Worm (Caenorhabditis elegans): Measurements from ENCODE around the gene C25F9.9.

- TF ChIP-seq ama-1 (optimal IDR thresholded peaks at IDR 0.05) (no peak), flt-1 (GFP tag; IDR thresholded peaks at IDR 0.05) (no peak), hnd-1 (tag; optimal IDR thresholded peaks at IDR 0.05) (no peak), ceh-36 (tag; optimal IDR thresholded peaks at IDR 0.05) (no peak), tbx-11 (GFP tag; IDR thresholded peaks at IDR 0.05) (no peak), sea-1 (GFP tag; conservative IDR thresholded peaks at IDR 0.05) (no peak), tra-4 (tag; optimal IDR thresholded peaks at IDR 0.05) (no peak), hmg-4 (GFP tag; optimal IDR thresholded peaks at IDR 0.05) (no peak)
Observed at ce11 chrV:19448805-19449204, 32.4 kb downstream of the C25F9.9 start, which contains the start of gene M04C3.2.

Measured in whole organism, early embryonic.